Fruit fly (Drosophila melanogaster) whole organism, embryonic: Measurements from ENCODE around the gene Mdh1.
A peak's percentile ranks its signal among the peaks of the same experiment; 100 is the strongest.

Experiments
- Asciz ChIP-seq: fragments of 200-800 bp; sonication (Bioruptor generic); optimal IDR thresholded peaks from 2 replicates; lab custom pipeline; 2017; ENCODE audit warnings: missing biosample characterization, mild to moderate bottlenecking, missing genetic modification characterization, missing genetic modification reagents
- Awh ChIP-seq: fragments of 200-800 bp; sonication (Bioruptor generic); IDR thresholded peaks from 2 replicates; pipeline ENCODE4, ENCODE4 v1.3.6; 2022; ENCODE audit warnings: missing biosample characterization, missing genetic modification characterization
- CG10462 ChIP-seq: fragments of 200-800 bp; sonication (Bioruptor generic); optimal IDR thresholded peaks from 2 replicates; lab custom pipeline; 2016; ENCODE audit warnings: missing biosample characterization, missing genetic modification characterization
- CG11560 ChIP-seq: fragments of 200-800 bp; sonication (Bioruptor generic); IDR thresholded peaks from 3 replicates; pipeline ENCODE4 v1.3.6; 2022; ENCODE audit warnings: missing biosample characterization, missing genetic modification characterization
- CG1233 ChIP-seq: fragments of 200-800 bp; sonication (Bioruptor generic); optimal IDR thresholded peaks from 4 replicates; lab custom pipeline; 2018; ENCODE audit warnings: missing biosample characterization, mild to moderate bottlenecking, missing genetic modification characterization
- CG13775 ChIP-seq: fragments of 200-800 bp; sonication (Bioruptor generic); optimal IDR thresholded peaks from 3 replicates; lab custom pipeline; 2017; ENCODE audit warnings: missing biosample characterization, mild to moderate bottlenecking, missing genetic modification characterization
- CG14014 ChIP-seq: fragments of 200-800 bp; sonication (Bioruptor generic); IDR thresholded peaks from 2 replicates; pipeline ENCODE4 v1.3.6; 2022; ENCODE audit warnings: missing biosample characterization, missing genetic modification characterization
- CG14667 ChIP-seq: fragments of 200-800 bp; sonication (Bioruptor generic); IDR thresholded peaks from 2 replicates; pipeline ENCODE4 v1.3.6; 2022; ENCODE audit warnings: missing biosample characterization, missing genetic modification characterization
- CG15269 ChIP-seq: fragments of 200-800 bp; sonication (Bioruptor generic); optimal IDR thresholded peaks from 2 replicates; lab custom pipeline; 2018; ENCODE audit warnings: missing biosample characterization, mild to moderate bottlenecking, missing genetic modification characterization, moderate library complexity
- CG15479 ChIP-seq: fragments of 200-800 bp; sonication (Bioruptor generic); optimal IDR thresholded peaks from 3 replicates; lab custom pipeline; 2019; ENCODE audit warnings: missing biosample characterization, mild to moderate bottlenecking, missing genetic modification characterization, moderate library complexity
- CG3065 ChIP-seq: fragments of 200-800 bp; sonication (Bioruptor generic); optimal IDR thresholded peaks from 2 replicates; lab custom pipeline; 2016; ENCODE audit warnings: missing biosample characterization, missing genetic modification characterization
- CG34422 ChIP-seq: fragments of 200-800 bp; sonication (Bioruptor generic); IDR thresholded peaks from 3 replicates; pipeline ENCODE4 v1.3.6; 2022; ENCODE audit warnings: missing biosample characterization, missing genetic modification characterization
- CG4282 ChIP-seq: fragments of 200-800 bp; sonication (Bioruptor generic); optimal IDR thresholded peaks from 2 replicates; lab custom pipeline; 2016; ENCODE audit warnings: missing biosample characterization, missing genetic modification characterization
- CG5245 ChIP-seq: fragments of 200-800 bp; sonication (Bioruptor generic); optimal IDR thresholded peaks from 3 replicates; lab custom pipeline; 2016; ENCODE audit warnings: missing biosample characterization, missing genetic modification characterization
- CG6689 ChIP-seq: fragments of 200-800 bp; sonication (Bioruptor generic); IDR thresholded peaks from 2 replicates; pipeline ENCODE4 v1.3.6; 2022; ENCODE audit warnings: missing biosample characterization, missing genetic modification characterization
- CG7271 ChIP-seq: fragments of 200-800 bp; sonication (Bioruptor generic); optimal IDR thresholded peaks from 2 replicates; lab custom pipeline; 2018; ENCODE audit warnings: missing biosample characterization, mild to moderate bottlenecking, missing genetic modification characterization, moderate library complexity
- CG7372 ChIP-seq: fragments of 200-800 bp; sonication (Bioruptor generic); IDR thresholded peaks from 2 replicates; pipeline ENCODE4 v1.3.6; 2022; ENCODE audit warnings: missing biosample characterization, missing genetic modification characterization
- CG8944 ChIP-seq: fragments of 200-800 bp; sonication (Bioruptor generic); optimal IDR thresholded peaks from 3 replicates; lab custom pipeline; 2016; ENCODE audit warnings: missing biosample characterization, missing genetic modification characterization
- CrebB ChIP-seq: fragments of 200-800 bp; sonication (Bioruptor generic); optimal IDR thresholded peaks from 3 replicates; lab custom pipeline; 2018; ENCODE audit warnings: missing biosample characterization, mild to moderate bottlenecking, missing genetic modification characterization
- Dek ChIP-seq: fragments of 200-800 bp; sonication (Bioruptor generic); optimal IDR thresholded peaks from 3 replicates; lab custom pipeline; 2019; ENCODE audit warnings: missing biosample characterization, mild to moderate bottlenecking, missing genetic modification characterization, moderate library complexity
- Dll ChIP-seq: fragments of 200-800 bp; sonication (Bioruptor generic); IDR thresholded peaks from 4 replicates; pipeline ENCODE4 v1.3.6; 2022; ENCODE audit warnings: missing biosample characterization, missing genetic modification characterization; ENCODE audit not compliant: partially characterized antibody
- Eip74EF ChIP-seq, 2 experiments: fragments of 200-800 bp in 1 of 2; fragments of >200 bp in 1 of 2; sonication (Bioruptor generic) in 1 of 2; optimal IDR thresholded peaks; 2 replicates each; lab custom pipeline; 2017 to 2019; ENCODE audit warnings: missing biosample characterization in 2 of 2, missing genetic modification characterization in 2 of 2, mild to moderate bottlenecking in 1 of 2, moderate library complexity in 1 of 2
- H15 ChIP-seq: fragments of 200-800 bp; sonication (Bioruptor generic); IDR thresholded peaks from 3 replicates; pipeline ENCODE4 v1.3.6; 2022; ENCODE audit warnings: missing biosample characterization, missing genetic modification characterization
- HHEX ChIP-seq: fragments of 200-800 bp; sonication (Bioruptor generic); optimal IDR thresholded peaks from 3 replicates; lab custom pipeline; 2017; ENCODE audit warnings: missing biosample characterization, mild to moderate bottlenecking, missing genetic modification characterization, missing genetic modification reagents
- Lim3 ChIP-seq: fragments of 200-800 bp; sonication (Bioruptor generic); IDR thresholded peaks from 2 replicates; pipeline ENCODE4 v1.3.6; 2022; ENCODE audit warnings: missing biosample characterization, missing genetic modification characterization
- Mad ChIP-seq: fragments of 200-800 bp; sonication (Bioruptor generic); optimal IDR thresholded peaks from 2 replicates; lab custom pipeline; 2016; ENCODE audit warnings: missing biosample characterization, missing genetic modification characterization
- NC2α ChIP-seq: fragments of 200-800 bp; sonication (Bioruptor generic); optimal IDR thresholded peaks from 2 replicates; lab custom pipeline; 2016; ENCODE audit warnings: missing biosample characterization, missing genetic modification characterization
- Sin3A ChIP-seq: fragments of >200 bp; optimal IDR thresholded peaks from 2 replicates; lab custom pipeline; 2018
- Six4 ChIP-seq: fragments of 200-800 bp; sonication (Bioruptor generic); optimal IDR thresholded peaks from 2 replicates; lab custom pipeline; 2016; ENCODE audit warnings: missing biosample characterization, missing genetic modification characterization
- Vsx1 ChIP-seq: fragments of 200-800 bp; sonication (Bioruptor generic); optimal IDR thresholded peaks from 2 replicates; lab custom pipeline; 2017; ENCODE audit warnings: missing biosample characterization, mild to moderate bottlenecking, missing genetic modification characterization, missing genetic modification reagents
- Xbp1 ChIP-seq: fragments of 200-800 bp; sonication (Bioruptor generic); optimal IDR thresholded peaks from 3 replicates; lab custom pipeline; 2016; ENCODE audit warnings: missing biosample characterization, mild to moderate bottlenecking, missing genetic modification characterization
- ab ChIP-seq: fragments of 200-800 bp; sonication (Bioruptor generic); optimal IDR thresholded peaks from 2 replicates; lab custom pipeline; 2016; ENCODE audit warnings: missing biosample characterization, missing genetic modification characterization
- amos ChIP-seq: fragments of 200-800 bp; sonication (Bioruptor generic); IDR thresholded peaks from 2 replicates; pipeline ENCODE4 v1.3.6; 2022; ENCODE audit warnings: missing biosample characterization, missing genetic modification characterization; ENCODE audit not compliant: partially characterized antibody
- ci ChIP-seq: fragments of 200-800 bp; sonication (Bioruptor generic); IDR thresholded peaks from 3 replicates; pipeline ENCODE4 v1.3.6; 2022; ENCODE audit warnings: missing biosample characterization, missing genetic modification characterization
- dpn ChIP-seq, 2 experiments: fragments of 200-800 bp; sonication (Bioruptor generic); optimal IDR thresholded peaks; 3 replicates each; lab custom pipeline; 2016; ENCODE audit warnings: missing biosample characterization in 2 of 2, missing genetic modification characterization in 2 of 2
- gsb-n ChIP-seq: fragments of 200-800 bp; sonication (Bioruptor generic); optimal IDR thresholded peaks from 3 replicates; lab custom pipeline; 2018; ENCODE audit warnings: missing biosample characterization, mild to moderate bottlenecking, missing genetic modification characterization
- ind ChIP-seq: fragments of 200-800 bp; sonication (Bioruptor generic); optimal IDR thresholded peaks from 3 replicates; lab custom pipeline; 2016; ENCODE audit warnings: missing biosample characterization, missing genetic modification characterization
- jigr1 ChIP-seq: fragments of 200-800 bp; sonication (Bioruptor generic); IDR thresholded peaks from 3 replicates; pipeline ENCODE4 v1.3.6; 2022; ENCODE audit warnings: missing biosample characterization, missing genetic modification characterization
- lab ChIP-seq: fragments of 200-800 bp; sonication (Bioruptor generic); optimal IDR thresholded peaks from 3 replicates; lab custom pipeline; 2017; ENCODE audit warnings: missing biosample characterization, missing genetic modification characterization, mild to moderate bottlenecking, moderate library complexity, missing genetic modification reagents
- maf-S ChIP-seq: fragments of 200-800 bp; sonication (Bioruptor generic); optimal IDR thresholded peaks from 2 replicates; lab custom pipeline; 2016; ENCODE audit warnings: missing biosample characterization, missing genetic modification characterization
- oc ChIP-seq: fragments of 200-800 bp; sonication (Bioruptor generic); optimal IDR thresholded peaks from 2 replicates; lab custom pipeline; 2018; ENCODE audit warnings: missing biosample characterization, mild to moderate bottlenecking, missing genetic modification characterization, moderate library complexity
- pfk ChIP-seq: fragments of 200-800 bp; sonication (Bioruptor generic); optimal IDR thresholded peaks from 2 replicates; lab custom pipeline; 2018; ENCODE audit warnings: missing biosample characterization, mild to moderate bottlenecking, missing genetic modification characterization, moderate library complexity
- sc ChIP-seq, 3 experiments: fragments of >200 bp in 2 of 3; fragments of 200-800 bp in 1 of 3; sonication (Bioruptor generic) in 1 of 3; optimal IDR thresholded peaks; 2 replicates in 2 of 3; 3 replicates in 1 of 3; lab custom pipeline; 2017; ENCODE audit warnings: mild to moderate bottlenecking in 1 of 3, missing biosample characterization in 1 of 3, missing genetic modification characterization in 1 of 3, missing genetic modification reagents in 1 of 3
- so ChIP-seq: fragments of 200-800 bp; sonication (Bioruptor generic); IDR thresholded peaks from 3 replicates; pipeline ENCODE4 v1.3.6; 2022; ENCODE audit warnings: missing biosample characterization, missing genetic modification characterization
- sqz ChIP-seq: fragments of 200-800 bp; sonication (Bioruptor generic); optimal IDR thresholded peaks from 3 replicates; lab custom pipeline; 2018; ENCODE audit warnings: missing biosample characterization, mild to moderate bottlenecking, missing genetic modification characterization
- ttk ChIP-seq: fragments of 200-800 bp; sonication (Bioruptor generic); IDR thresholded peaks from 2 replicates; pipeline ENCODE4 v2.1.2; 2022; ENCODE audit warnings: missing biosample characterization, missing genetic modification characterization
- vvl ChIP-seq: fragments of 200-800 bp; sonication (Bioruptor generic); IDR thresholded peaks from 2 replicates; pipeline ENCODE4 v1.3.6; 2022; ENCODE audit warnings: missing biosample characterization, missing genetic modification characterization
- z ChIP-seq: fragments of 200-800 bp; sonication (Bioruptor generic); IDR thresholded peaks from 3 replicates; pipeline ENCODE4 v1.3.6; 2022; ENCODE audit warnings: missing biosample characterization, missing genetic modification characterization

Gene Mdh1

dm6 chr2L:10387869-10388726, 8.0 kb downstream of the Mdh1 start, which contains the start of gene da (continued):
- TF ChIP-seq CG14014 (GFP tag; lab: Robert Waterston, UW) (peak; percentile 64; the same call in 1 of the 2 replicates), ind (GFP tag; lab: Kevin White, UChicago) (peak; percentile 51), vvl (GFP tag; lab: Robert Waterston, UW) (peak; percentile 75), CG1233 (GFP tag; lab: Kevin White, UChicago) (no peak), Awh (GFP tag; lab: Robert Waterston, UW) (peak; percentile 52; the same call in 1 of the 2 replicates), sqz (GFP tag; lab: Kevin White, UChicago) (no peak), Vsx1 (no peak), CG4282 (GFP tag; lab: Kevin White, UChicago) (peak; percentile 46), HHEX (peak; percentile 40), amos (GFP tag; lab: Robert Waterston, UW) (peak; percentile 66; the same call in 1 of the 2 replicates), z (no peak), H15 (GFP tag; lab: Robert Waterston, UW) (0 out of 3 replicates have a peak, but pooled peaks have one; percentile 13), so (GFP tag; lab: Robert Waterston, UW) (no peak), ttk (0 out of 2 replicates have a peak, but pooled peaks have one; percentile 19), CG3065 (no peak), CG7372 (0 out of 2 replicates have a peak, but pooled peaks have one; percentile 29), CG8944 (GFP tag; lab: Kevin White, UChicago) (peak; percentile 23), Eip74EF (GFP tag; optimal IDR thresholded peaks at IDR 0.05; lab: Kevin White, UChicago) (peak in 1 of 2 experiments; percentile 70), CG7271 (peak; percentile 3), ab (no peak), Asciz (GFP tag; lab: Kevin White, UChicago) (peak; percentile 23), Lim3 (no peak), dpn (GFP tag; optimal IDR thresholded peaks at IDR 0.05; lab: Kevin White, UChicago) (peak; percentile 63 to 69), Six4 (peak; percentile 15), CG14667 (no peak), CG6689 (GFP tag; lab: Robert Waterston, UW) (peak; percentile 64), CG11560 (no peak), sc (optimal IDR thresholded peaks at IDR 0.05; lab: Kevin White, UChicago) (no peak), sc (GFP tag; optimal IDR thresholded peaks at IDR 0.05; lab: Kevin White, UChicago) (no peak), CG34422 (GFP tag; lab: Robert Waterston, UW) (peak; percentile 57; the same call in 2 of the 3 replicates), CG15479 (GFP tag; lab: Kevin White, UChicago) (peak; percentile 81), CG5245 (GFP tag; lab: Kevin White, UChicago) (peak; percentile 9), CG10462 (peak; percentile 10), NC2α (GFP tag; lab: Kevin White, UChicago) (no peak), Mad (GFP tag; lab: Kevin White, UChicago) (peak; percentile 39), CG13775 (GFP tag; lab: Kevin White, UChicago) (peak; percentile 49), Dll (GFP tag; lab: Robert Waterston, UW) (peak; percentile 46; the same call in 2 of the 4 replicates), CG15269 (tag; lab: Kevin White, UChicago) (peak; percentile 69), gsb-n (tag; lab: Kevin White, UChicago) (peak; percentile 31), maf-S (peak; percentile 42), jigr1 (GFP tag; lab: Robert Waterston, UW) (no peak), oc (tag; lab: Kevin White, UChicago) (no peak), Sin3A (lab: Kevin White, UChicago) (no peak), pfk (GFP tag; lab: Kevin White, UChicago) (peak; percentile 86), Dek (tag; lab: Kevin White, UChicago) (peak; percentile 65), CrebB (tag; lab: Kevin White, UChicago) (peak; percentile 43), ci (GFP tag; lab: Robert Waterston, UW) (peak; percentile 81; the same call in 2 of the 3 replicates), lab (GFP tag; lab: Kevin White, UChicago) (no peak), Xbp1 (GFP tag; lab: Kevin White, UChicago) (peak; percentile 73)
